Fruit fly (Drosophila melanogaster) whole organism, pupa: ENCODE data around the gene Cdc7.

ENCODE experiments used
- CG15710 ChIP-seq: fragments of 200-800 bp; sonication (Bioruptor generic); optimal IDR thresholded peaks from 2 replicates; lab custom pipeline; 2018; ENCODE audit warnings: missing biosample characterization, mild to moderate bottlenecking, missing genetic modification characterization, moderate library complexity
- CG9948 ChIP-seq: fragments of 200-800 bp; sonication (Bioruptor generic); optimal IDR thresholded peaks from 2 replicates; lab custom pipeline; 2018; ENCODE audit warnings: missing biosample characterization, mild to moderate bottlenecking, missing genetic modification characterization, moderate library complexity
- EcR ChIP-seq: fragments of 200-800 bp; sonication (Bioruptor generic); optimal IDR thresholded peaks from 3 replicates; lab custom pipeline; 2019; ENCODE audit warnings: missing biosample characterization, missing genetic modification characterization, mild to moderate bottlenecking, moderate library complexity, missing genetic modification reagents
- gl ChIP-seq: fragments of 200-800 bp; sonication (Bioruptor generic); optimal IDR thresholded peaks from 2 replicates; lab custom pipeline; 2018; ENCODE audit warnings: missing biosample characterization, mild to moderate bottlenecking, missing genetic modification characterization

dm6 chrX:6662378-6662777 lies 8.0 kb downstream of the Cdc7 start:
- TF ChIP-seq EcR (GFP tag; lab: Kevin White, UChicago) (peak; percentile 83), CG9948 (no peak), gl (tag; lab: Kevin White, UChicago) (no peak), CG15710 (tag; lab: Kevin White, UChicago) (no peak)
